Fruit fly (Drosophila melanogaster): ENCODE results near the gene tal-2A.
A peak's percentile ranks its signal among the peaks of the same experiment; 100 is the strongest.

tal-2A gene

dm6 chr3R:13799567-13800429 is 13.1 kb upstream of the tal-2A start (continued):
- TF ChIP-seq CG13775 (GFP tag; optimal IDR thresholded peaks at IDR 0.05) = peak; percentile 60
- TF ChIP-seq slou (GFP tag; optimal IDR thresholded peaks at IDR 0.05) = no peak
- peak; percentile 10 for TF ChIP-seq Fer3 (tag; optimal IDR thresholded peaks at IDR 0.05)
- TF ChIP-seq nom (GFP tag; optimal IDR thresholded peaks at IDR 0.05) = no peak
- TF ChIP-seq NC2β (GFP tag; optimal IDR thresholded peaks at IDR 0.05) = no peak
- peak; percentile 28 for TF ChIP-seq PHDP (tag; optimal IDR thresholded peaks at IDR 0.05)
- TF ChIP-seq Atf3 (GFP tag; optimal IDR thresholded peaks at IDR 0.05) = no peak
- TF ChIP-seq hth (optimal IDR thresholded peaks at IDR 0.05) = no peak
- no peak for TF ChIP-seq cg (GFP tag; optimal IDR thresholded peaks at IDR 0.05)
- 0 out of 2 replicates have a peak, but pooled peaks have one; percentile 17 for TF ChIP-seq unc-4 (GFP tag; IDR thresholded peaks at IDR 0.05; ENCODE audit: partially characterized antibody)
- peak; percentile 42 for TF ChIP-seq CG18599 (GFP tag; optimal IDR thresholded peaks at IDR 0.05)
- no peak for TF ChIP-seq CG13123 (GFP tag; optimal IDR thresholded peaks at IDR 0.05)
- no peak for TF ChIP-seq ttk (GFP tag; IDR thresholded peaks at IDR 0.05)
- peak; percentile 45 for TF ChIP-seq CG10209 (GFP tag; optimal IDR thresholded peaks at IDR 0.05)
- no peak for TF ChIP-seq corto (GFP tag; optimal IDR thresholded peaks at IDR 0.05)
- no peak for TF ChIP-seq CG9437 (GFP tag; optimal IDR thresholded peaks at IDR 0.05)
- TF ChIP-seq mld (GFP tag; IDR thresholded peaks at IDR 0.05; ENCODE audit: partially characterized antibody) = no peak
- no peak for TF ChIP-seq CG1233 (GFP tag; optimal IDR thresholded peaks at IDR 0.05)
- TF ChIP-seq ftz-f1 (GFP tag; optimal IDR thresholded peaks at IDR 0.05) = no peak
- no peak for TF ChIP-seq CG6854 (GFP tag; optimal IDR thresholded peaks at IDR 0.05)
- TF ChIP-seq Dip3 (GFP tag; optimal IDR thresholded peaks at IDR 0.05) = no peak
- peak; percentile 31 for TF ChIP-seq Hand (GFP tag; optimal IDR thresholded peaks at IDR 0.05)
- no peak for TF ChIP-seq CG30020 (tag; optimal IDR thresholded peaks at IDR 0.05)
- TF ChIP-seq fd96Cb (tag; optimal IDR thresholded peaks at IDR 0.05) = peak; percentile 34
- no peak for TF ChIP-seq nau (GFP tag; optimal IDR thresholded peaks at IDR 0.05)
- no peak for TF ChIP-seq CG31365 (tag; optimal IDR thresholded peaks at IDR 0.05)
- TF ChIP-seq lab (GFP tag; optimal IDR thresholded peaks at IDR 0.05) = peak; percentile 52
- TF ChIP-seq CG7556 (GFP tag; optimal IDR thresholded peaks at IDR 0.05) = peak; percentile 64
- TF ChIP-seq CG6689 (GFP tag; IDR thresholded peaks at IDR 0.05) = no peak
- no peak for TF ChIP-seq CG17568 (GFP tag; optimal IDR thresholded peaks at IDR 0.05)
- no peak for TF ChIP-seq Sry-δ (GFP tag; optimal IDR thresholded peaks at IDR 0.05)
- no peak for TF ChIP-seq CkIIα-i1 (GFP tag; IDR thresholded peaks at IDR 0.05)
- TF ChIP-seq CG6175 (GFP tag; IDR thresholded peaks at IDR 0.05) = no peak
- TF ChIP-seq Mes4 (GFP tag; optimal IDR thresholded peaks at IDR 0.05) = no peak
- TF ChIP-seq CG8924 (tag; optimal IDR thresholded peaks at IDR 0.05) = peak; percentile 54
- no peak for TF ChIP-seq Camta (GFP tag; optimal IDR thresholded peaks at IDR 0.05)

dm6 chr3R:13800430-13800848 is 12.5 kb upstream of the tal-2A start:
- peak; percentile 95 for TF ChIP-seq CG10543 (GFP tag; optimal IDR thresholded peaks at IDR 0.05)
- peak; percentile 62 for TF ChIP-seq Gsc (GFP tag; IDR thresholded peaks at IDR 0.05)
- no peak for TF ChIP-seq CG14965 (GFP tag; optimal IDR thresholded peaks at IDR 0.05; ENCODE audit: borderline replicate concordance)
- peak; percentile 91 for TF ChIP-seq CoRest (tag; optimal IDR thresholded peaks at IDR 0.05)
- TF ChIP-seq E2f2 (GFP tag; IDR thresholded peaks at IDR 0.05) = peak; percentile 81
- no peak for TF ChIP-seq tll (GFP tag; optimal IDR thresholded peaks at IDR 0.05)
- no peak for TF ChIP-seq mirr (GFP tag; optimal IDR thresholded peaks at IDR 0.05)
- peak; percentile 93 for TF ChIP-seq Taf1 (GFP tag; IDR thresholded peaks at IDR 0.05)
- TF ChIP-seq CG10321 (GFP tag; IDR thresholded peaks at IDR 0.05) = peak; percentile 76
- TF ChIP-seq CG13894 (tag; optimal IDR thresholded peaks at IDR 0.05) = peak; percentile 95
- peak; percentile 94 for TF ChIP-seq ranshi (GFP tag; IDR thresholded peaks at IDR 0.05)
- TF ChIP-seq CG16863 (GFP tag; optimal IDR thresholded peaks at IDR 0.05) = peak; percentile 35
- TF ChIP-seq rib (GFP tag; IDR thresholded peaks at IDR 0.05) = peak; percentile 89
- peak; percentile 6 for TF ChIP-seq ash1 (GFP tag; optimal IDR thresholded peaks at IDR 0.05)
- peak; percentile 74 for TF ChIP-seq NFAT (GFP tag; IDR thresholded peaks at IDR 0.05)

Measured in whole organism, embryonic.